Worm (Caenorhabditis elegans) whole organism, L4 larva: ENCODE measurements around the gene col-153.

Source experiments
- ceh-82 ChIP-seq: sonication (generic microtip); optimal IDR thresholded peaks from 2 replicates; lab custom pipeline; 2017; ENCODE audit warnings: missing biosample characterization, missing genetic modification characterization
- daf-8 ChIP-seq: fragments of 200-800 bp; sonication (Bioruptor generic); IDR thresholded peaks from 2 replicates; pipeline ENCODE4 v1.3.6; 2022; ENCODE audit warnings: missing genetic modification characterization, missing compliant biosample characterization
- gei-8 ChIP-seq: fragments of 200-800 bp; sonication (Bioruptor generic); optimal IDR thresholded peaks from 2 replicates; lab custom pipeline; 2018; ENCODE audit warnings: mild to moderate bottlenecking, missing genetic modification characterization, missing compliant biosample characterization
- php-3 ChIP-seq: fragments of 200-800 bp; sonication (Bioruptor generic); IDR thresholded peaks from 2 replicates; pipeline ENCODE4 v1.3.6; 2022; ENCODE audit warnings: missing genetic modification reagents, missing genetic modification characterization, missing compliant biosample characterization
- unc-62 ChIP-seq, 3 experiments: fragments of 150-350 bp in 1 of 3; sonication (generic microtip); optimal IDR thresholded peaks in 2 of 3; peaks in 1 of 3; 1 replicate in 1 of 3; 2 replicates in 2 of 3; lab custom pipeline; 2014 to 2017; ENCODE audit warnings: missing biosample characterization in 3 of 3, missing genetic modification characterization in 3 of 3, missing genetic modification reagents in 3 of 3, missing genotype in 1 of 3

ce11 chrV:10947210-10947609, 2.4 kb upstream of the col-153 start:
- no peak for TF ChIP-seq daf-8 (GFP tag; lab: Robert Waterston, UW)
- TF ChIP-seq ceh-82 (tag; lab: Kevin White, UChicago), result no peak
- no peak for TF ChIP-seq php-3 (GFP tag; lab: Robert Waterston, UW)
- TF ChIP-seq gei-8, result no peak
- no peak for TF ChIP-seq unc-62 (GFP tag; optimal IDR thresholded peaks at IDR 0.05 in 1 of 2; lab: Kevin White, UChicago)
- TF ChIP-seq unc-62 (tag; optimal IDR thresholded peaks at IDR 0.05; lab: Kevin White, UChicago), result no peak
